Worm (Caenorhabditis elegans) whole organism, mixed stage, embryonic: Measurements from ENCODE around the gene F09G2.8.

Source experiments
- M03D4.4 ChIP-seq: sonication (generic microtip); optimal IDR thresholded peaks from 2 replicates; lab custom pipeline; 2017; ENCODE audit warnings: mild to moderate bottlenecking, missing genetic modification characterization, missing compliant biosample characterization
- bed-3 ChIP-seq: fragments of 200-800 bp; sonication (Bioruptor generic); optimal IDR thresholded peaks from 3 replicates; lab custom pipeline; 2018; ENCODE audit warnings: mild to moderate bottlenecking, missing genetic modification characterization, moderate library complexity, missing compliant biosample characterization
- blmp-1 ChIP-seq: fragments of 150-350 bp; optimal IDR thresholded peaks from 2 replicates; lab custom pipeline; 2014; ENCODE audit warnings: missing biosample characterization, missing genetic modification characterization
- ceh-39 ChIP-seq: fragments of 150-350 bp; optimal IDR thresholded peaks from 2 replicates; lab custom pipeline; 2014; ENCODE audit warnings: missing biosample characterization, missing genetic modification characterization
- ceh-43 ChIP-seq: fragments of 200-800 bp; sonication (Bioruptor generic); optimal IDR thresholded peaks from 2 replicates; lab custom pipeline; 2018; ENCODE audit warnings: mild to moderate bottlenecking, missing genetic modification characterization, moderate library complexity, missing compliant biosample characterization
- ceh-83 ChIP-seq: fragments of 200-800 bp; sonication (Bioruptor generic); optimal IDR thresholded peaks from 2 replicates; lab custom pipeline; 2018; ENCODE audit warnings: mild to moderate bottlenecking, missing genetic modification characterization, missing compliant biosample characterization
- ces-1 ChIP-seq: fragments of 150-350 bp; optimal IDR thresholded peaks from 2 replicates; lab custom pipeline; 2014; ENCODE audit warnings: missing biosample characterization, missing genetic modification reagents, missing genetic modification characterization
- cnd-1 ChIP-seq: fragments of 200-800 bp; sonication (Bioruptor generic); optimal IDR thresholded peaks from 2 replicates; lab custom pipeline; 2018; ENCODE audit warnings: mild to moderate bottlenecking, missing genetic modification characterization, missing compliant biosample characterization
- drap-1 ChIP-seq: fragments of 200-800 bp; sonication (Bioruptor generic); optimal IDR thresholded peaks from 3 replicates; lab custom pipeline; 2018; ENCODE audit warnings: mild to moderate bottlenecking, missing genetic modification characterization, missing compliant biosample characterization
- elt-1 ChIP-seq: sonication (generic microtip); optimal IDR thresholded peaks from 2 replicates; lab custom pipeline; 2017; ENCODE audit warnings: missing genetic modification characterization, mild to moderate bottlenecking, missing compliant biosample characterization, antibody characterized with exemption, moderate library complexity, borderline replicate concordance; ENCODE audit not compliant: insufficient read depth
- elt-3 ChIP-seq: fragments of 150-350 bp; optimal IDR thresholded peaks from 2 replicates; lab custom pipeline; 2014; ENCODE audit warnings: missing biosample characterization, missing genetic modification characterization
- flh-1 ChIP-seq: fragments of 200-800 bp; sonication (Bioruptor generic); optimal IDR thresholded peaks from 2 replicates; lab custom pipeline; 2018; ENCODE audit warnings: mild to moderate bottlenecking, missing genetic modification characterization, moderate library complexity, missing compliant biosample characterization
- ham-2 ChIP-seq: fragments of 200-800 bp; sonication (Bioruptor generic); optimal IDR thresholded peaks from 2 replicates; lab custom pipeline; 2018; ENCODE audit warnings: mild to moderate bottlenecking, missing genetic modification characterization, missing compliant biosample characterization
- hlh-1 ChIP-seq: fragments of 150-350 bp; optimal IDR thresholded peaks from 2 replicates; lab custom pipeline; 2014; ENCODE audit warnings: missing biosample characterization, missing genetic modification reagents, missing genetic modification characterization
- lin-13 ChIP-seq: fragments of 150-350 bp; optimal IDR thresholded peaks from 2 replicates; lab custom pipeline; 2014; ENCODE audit warnings: missing biosample characterization, missing genetic modification characterization
- lin-32 ChIP-seq: fragments of 200-800 bp; sonication (Bioruptor generic); optimal IDR thresholded peaks from 2 replicates; lab custom pipeline; 2018; ENCODE audit warnings: mild to moderate bottlenecking, missing genetic modification characterization, missing compliant biosample characterization
- lsy-2 ChIP-seq: fragments of 150-350 bp; optimal IDR thresholded peaks from 2 replicates; lab custom pipeline; 2014; ENCODE audit warnings: missing biosample characterization, missing genetic modification characterization
- mab-5 ChIP-seq: fragments of 150-350 bp; optimal IDR thresholded peaks from 2 replicates; lab custom pipeline; 2014; ENCODE audit warnings: missing biosample characterization, missing genetic modification characterization
- mep-1 ChIP-seq: fragments of 150-350 bp; optimal IDR thresholded peaks from 2 replicates; lab custom pipeline; 2017; ENCODE audit warnings: missing biosample characterization, missing genetic modification reagents, missing genetic modification characterization, inconsistent platforms
- mls-2 ChIP-seq: sonication (generic microtip); optimal IDR thresholded peaks from 2 replicates; lab custom pipeline; 2016; ENCODE audit warnings: mild to moderate bottlenecking, missing genetic modification characterization, moderate library complexity, missing compliant biosample characterization
- nhr-12 ChIP-seq: fragments of 150-350 bp; optimal IDR thresholded peaks from 2 replicates; lab custom pipeline; 2014; ENCODE audit warnings: missing biosample characterization, missing genetic modification characterization
- nhr-2 ChIP-seq: fragments of 150-350 bp; optimal IDR thresholded peaks from 2 replicates; lab custom pipeline; 2014; ENCODE audit warnings: missing biosample characterization, missing genetic modification characterization
- nhr-237 ChIP-seq: fragments of 150-350 bp; optimal IDR thresholded peaks from 2 replicates; lab custom pipeline; 2014; ENCODE audit warnings: missing biosample characterization, missing genetic modification characterization
- nhr-28 ChIP-seq: fragments of 150-350 bp; optimal IDR thresholded peaks from 2 replicates; lab custom pipeline; 2014; ENCODE audit warnings: missing biosample characterization, missing genetic modification characterization
- nhr-76 ChIP-seq: sonication (generic microtip); optimal IDR thresholded peaks from 2 replicates; lab custom pipeline; 2017; ENCODE audit warnings: missing biosample characterization, missing genetic modification characterization
- pha-4 ChIP-seq: fragments of 150-350 bp; optimal IDR thresholded peaks from 2 replicates; lab custom pipeline; 2018; ENCODE audit warnings: missing biosample characterization, missing genetic modification reagents, missing genetic modification characterization
- sem-2 ChIP-seq: fragments of 200-800 bp; sonication (Bioruptor generic); optimal IDR thresholded peaks from 2 replicates; lab custom pipeline; 2018; ENCODE audit warnings: mild to moderate bottlenecking, missing genetic modification characterization, missing compliant biosample characterization
- snpc-4 ChIP-seq: fragments of 150-350 bp; optimal IDR thresholded peaks from 2 replicates; lab custom pipeline; 2014; ENCODE audit warnings: missing biosample characterization, missing genetic modification characterization
- sptf-1 ChIP-seq: sonication (generic microtip); optimal IDR thresholded peaks from 2 replicates; lab custom pipeline; 2017; ENCODE audit warnings: mild to moderate bottlenecking, missing genetic modification characterization, moderate library complexity, missing compliant biosample characterization
- tbx-8 ChIP-seq: fragments of 200-800 bp; sonication (Bioruptor generic); optimal IDR thresholded peaks from 2 replicates; lab custom pipeline; 2018; ENCODE audit warnings: mild to moderate bottlenecking, missing genetic modification characterization, moderate library complexity, missing compliant biosample characterization
- unc-120 ChIP-seq: sonication (generic microtip); optimal IDR thresholded peaks from 2 replicates; lab custom pipeline; 2017; ENCODE audit warnings: missing genetic modification characterization, missing compliant biosample characterization; ENCODE audit not compliant: poor library complexity, severe bottlenecking
- unc-39 ChIP-seq: fragments of 150-350 bp; optimal IDR thresholded peaks from 2 replicates; lab custom pipeline; 2014; ENCODE audit warnings: missing biosample characterization, missing genetic modification characterization
- unc-62 ChIP-seq: fragments of 150-350 bp; optimal IDR thresholded peaks from 2 replicates; lab custom pipeline; 2014; ENCODE audit warnings: missing biosample characterization, missing genetic modification reagents, missing genetic modification characterization
- zip-8 ChIP-seq: fragments of 150-350 bp; optimal IDR thresholded peaks from 2 replicates; lab custom pipeline; 2014; ENCODE audit warnings: missing biosample characterization, missing genetic modification characterization
- ztf-11 ChIP-seq: fragments of 150-350 bp; optimal IDR thresholded peaks from 2 replicates; lab custom pipeline; 2014; ENCODE audit warnings: missing biosample characterization, missing genetic modification characterization

Gene F09G2.8

ce11 chrV:7234726-7235125 is 41.3 kb upstream of the F09G2.8 start, which contains the start of gene C05C8.5:
Gene C05C8.5 (minus strand): TSS chrV:7234826.
- TF ChIP-seq hlh-1 (no peak), bed-3 (no peak), mep-1 (no peak), snpc-4 (tag; lab: Kevin White, UChicago) (no peak), cnd-1 (tag; lab: Kevin White, UChicago) (no peak), pha-4 (no peak), ztf-11 (tag; lab: Kevin White, UChicago) (no peak), lsy-2 (tag; lab: Kevin White, UChicago) (no peak), mls-2 (tag; lab: Kevin White, UChicago) (no peak), ceh-43 (GFP tag; lab: Kevin White, UChicago) (no peak), unc-62 (no peak), tbx-8 (GFP tag; lab: Kevin White, UChicago) (no peak), flh-1 (no peak), elt-3 (no peak), mab-5 (tag; lab: Kevin White, UChicago) (no peak), elt-1 (tag; lab: Kevin White, UChicago) (no peak), sem-2 (no peak), sptf-1 (no peak), unc-120 (tag; lab: Kevin White, UChicago) (no peak), lin-13 (tag; lab: Kevin White, UChicago) (no peak)

ce11 chrV:7231524-7231923 is 38.1 kb upstream of the F09G2.8 start:
- no peak for TF ChIP-seq nhr-2 (tag; lab: Kevin White, UChicago)
- TF ChIP-seq ceh-83 (GFP tag; lab: Kevin White, UChicago) = no peak
- no peak for TF ChIP-seq ceh-43 (GFP tag; lab: Kevin White, UChicago)
- TF ChIP-seq unc-62 = no peak
- no peak for TF ChIP-seq cnd-1 (tag; lab: Kevin White, UChicago)
- no peak for TF ChIP-seq nhr-28 (tag; lab: Kevin White, UChicago)
- TF ChIP-seq mab-5 (tag; lab: Kevin White, UChicago) = no peak
- no peak for TF ChIP-seq lin-32 (GFP tag; lab: Kevin White, UChicago)
- no peak for TF ChIP-seq ham-2 (GFP tag; lab: Kevin White, UChicago)
- no peak for TF ChIP-seq lin-13 (tag; lab: Kevin White, UChicago)
- no peak for TF ChIP-seq zip-8 (tag; lab: Kevin White, UChicago)
- no peak for TF ChIP-seq elt-3
- no peak for TF ChIP-seq ceh-39
- TF ChIP-seq sem-2 = no peak
- no peak for TF ChIP-seq flh-1
- no peak for TF ChIP-seq sptf-1
- no peak for TF ChIP-seq ces-1 (GFP tag; lab: Kevin White, UChicago)
- no peak for TF ChIP-seq ztf-11 (tag; lab: Kevin White, UChicago)
- TF ChIP-seq lsy-2 (tag; lab: Kevin White, UChicago) = no peak

ce11 chrV:7230847-7231246 is 37.4 kb upstream of the F09G2.8 start, which contains the start of the genes gei-6 and krr-1:
Gene gei-6 (minus strand): TSS chrV:7230848.
Gene krr-1 (plus strand): TSS chrV:7231190.
- TF ChIP-seq nhr-2 (tag; lab: Kevin White, UChicago) = no peak
- TF ChIP-seq sem-2 = peak; percentile 71
- peak; percentile 55 for TF ChIP-seq flh-1
- peak; percentile 70 for TF ChIP-seq unc-120 (tag; lab: Kevin White, UChicago)
- no peak for TF ChIP-seq nhr-28 (tag; lab: Kevin White, UChicago)
- TF ChIP-seq ceh-83 (GFP tag; lab: Kevin White, UChicago) = peak; percentile 70
- TF ChIP-seq elt-3 = peak; percentile 1
- no peak for TF ChIP-seq ceh-39
- TF ChIP-seq lin-32 (GFP tag; lab: Kevin White, UChicago) = peak; percentile 74
- peak; percentile 44 for TF ChIP-seq nhr-76
- TF ChIP-seq pha-4 = peak; percentile 4
- TF ChIP-seq elt-1 (tag; lab: Kevin White, UChicago) = peak; percentile 60
- TF ChIP-seq ceh-43 (GFP tag; lab: Kevin White, UChicago) = peak; percentile 89
- peak; percentile 91 for TF ChIP-seq M03D4.4 (tag; lab: Kevin White, UChicago)
- peak; percentile 80 for TF ChIP-seq drap-1 (GFP tag; lab: Kevin White, UChicago)
- peak; percentile 73 for TF ChIP-seq bed-3
- peak; percentile 86 for TF ChIP-seq hlh-1
- peak; percentile 81 for TF ChIP-seq blmp-1
- TF ChIP-seq cnd-1 (tag; lab: Kevin White, UChicago) = peak; percentile 80
- peak; percentile 46 for TF ChIP-seq nhr-12 (tag; lab: Kevin White, UChicago)
- peak; percentile 7 for TF ChIP-seq unc-62
- TF ChIP-seq tbx-8 (GFP tag; lab: Kevin White, UChicago) = peak; percentile 76
- peak; percentile 87 for TF ChIP-seq mls-2 (tag; lab: Kevin White, UChicago)
- peak; percentile 19 for TF ChIP-seq ces-1 (GFP tag; lab: Kevin White, UChicago)
- TF ChIP-seq sptf-1 = peak; percentile 94
- peak; percentile 65 for TF ChIP-seq lsy-2 (tag; lab: Kevin White, UChicago)
- peak; percentile 31 for TF ChIP-seq mab-5 (tag; lab: Kevin White, UChicago)
- TF ChIP-seq unc-39 (tag; lab: Kevin White, UChicago) = no peak
- TF ChIP-seq nhr-237 = peak; percentile 39
- peak; percentile 79 for TF ChIP-seq ham-2 (GFP tag; lab: Kevin White, UChicago)
- TF ChIP-seq zip-8 (tag; lab: Kevin White, UChicago) = no peak
- peak; percentile 74 for TF ChIP-seq lin-13 (tag; lab: Kevin White, UChicago)
- no peak for TF ChIP-seq snpc-4 (tag; lab: Kevin White, UChicago)
- peak; percentile 89 for TF ChIP-seq ztf-11 (tag; lab: Kevin White, UChicago)
- peak; percentile 82 for TF ChIP-seq mep-1
